Worm (Caenorhabditis elegans) whole organism, late embryonic: ENCODE measurements around the gene srg-25.

Source experiments
- ceh-14 ChIP-seq: sonication (generic microtip); optimal IDR thresholded peaks from 2 replicates; lab custom pipeline; 2016; ENCODE audit warnings: missing genotype, missing genetic modification characterization, missing compliant biosample characterization
- ceh-2 ChIP-seq: sonication (generic microtip); optimal IDR thresholded peaks from 2 replicates; lab custom pipeline; 2016; ENCODE audit warnings: missing genotype, missing genetic modification characterization, missing compliant biosample characterization
- elt-4 ChIP-seq: sonication (generic microtip); optimal IDR thresholded peaks from 2 replicates; lab custom pipeline; 2016; ENCODE audit warnings: missing genetic modification characterization, missing compliant biosample characterization
- pha-4 ChIP-seq: fragments of 150-350 bp; optimal IDR thresholded peaks from 2 replicates; lab custom pipeline; 2018; ENCODE audit warnings: missing biosample characterization, missing genetic modification reagents, missing genetic modification characterization
- rnt-1 ChIP-seq: sonication (generic microtip); optimal IDR thresholded peaks from 2 replicates; lab custom pipeline; 2016; ENCODE audit warnings: missing genetic modification characterization, missing compliant biosample characterization

ce11 chrV:5392993-5393628, 47.8 kb upstream of the srg-25 start, which contains the start of gene C35A11.4:
- TF ChIP-seq ceh-14 (tag; lab: Kevin White, UChicago): no peak
- TF ChIP-seq rnt-1 (tag; lab: Kevin White, UChicago): no peak
- no peak for TF ChIP-seq pha-4 (tag; lab: Kevin White, UChicago)
- no peak for TF ChIP-seq elt-4 (tag; lab: Kevin White, UChicago)
- no peak for TF ChIP-seq ceh-2 (tag; lab: Kevin White, UChicago)
